Fruit fly (Drosophila melanogaster): ENCODE results near the gene CG12679.
A peak's percentile ranks its signal among the peaks of the same experiment; 100 is the strongest.

Gene CG12679

dm6 chrX:20394066-20394913 lies 18.0 kb upstream of the CG12679 start, which contains the start of gene HERC2 (continued):
- TF ChIP-seq NK7.1 (GFP tag; optimal IDR thresholded peaks at IDR 0.05), result no peak
- no peak for TF ChIP-seq Vsx1 (GFP tag; optimal IDR thresholded peaks at IDR 0.05)
- TF ChIP-seq CG2875 (GFP tag; optimal IDR thresholded peaks at IDR 0.05), result no peak
- TF ChIP-seq CG5953 (GFP tag; IDR thresholded peaks at IDR 0.05), result no peak
- no peak for TF ChIP-seq dimm (GFP tag; IDR thresholded peaks at IDR 0.05)
- TF ChIP-seq gro (GFP tag; optimal IDR thresholded peaks at IDR 0.05), result no peak
- TF ChIP-seq z (GFP tag; IDR thresholded peaks at IDR 0.05), result no peak
- no peak for TF ChIP-seq mirr (GFP tag; optimal IDR thresholded peaks at IDR 0.05)
- TF ChIP-seq HmgD (GFP tag; optimal IDR thresholded peaks at IDR 0.05), result peak; percentile 53
- no peak; the same call in 1 of the 2 replicates for TF ChIP-seq onecut (GFP tag; IDR thresholded peaks at IDR 0.05)
- peak; percentile 58 for TF ChIP-seq ind (GFP tag; optimal IDR thresholded peaks at IDR 0.05)
- no peak for TF ChIP-seq pita (GFP tag; optimal IDR thresholded peaks at IDR 0.05)
- no peak for TF ChIP-seq az2 (GFP tag; optimal IDR thresholded peaks at IDR 0.05)
- no peak for TF ChIP-seq eve (GFP tag; optimal IDR thresholded peaks at IDR 0.05)
- no peak for TF ChIP-seq CkIIα-i1 (GFP tag; IDR thresholded peaks at IDR 0.05)
- TF ChIP-seq ranshi (GFP tag; IDR thresholded peaks at IDR 0.05), result no peak; the same call in 1 of the 2 replicates
- TF ChIP-seq h (optimal IDR thresholded peaks at IDR 0.05), result no peak
- no peak for TF ChIP-seq gcm (GFP tag; optimal IDR thresholded peaks at IDR 0.05)
- peak; percentile 53 for TF ChIP-seq Xbp1 (GFP tag; optimal IDR thresholded peaks at IDR 0.05)
- TF ChIP-seq CG1832 (GFP tag; optimal IDR thresholded peaks at IDR 0.05), result no peak
- no peak for TF ChIP-seq odd (GFP tag; optimal IDR thresholded peaks at IDR 0.05)
- peak; percentile 22 for TF ChIP-seq en (GFP tag; optimal IDR thresholded peaks at IDR 0.05)
- TF ChIP-seq HHEX (GFP tag; optimal IDR thresholded peaks at IDR 0.05), result no peak
- TF ChIP-seq nerfin-1 (tag; optimal IDR thresholded peaks at IDR 0.05), result peak; percentile 7
- peak; percentile 94 for TF ChIP-seq bbx (GFP tag; IDR thresholded peaks at IDR 0.05; ENCODE audit: partially characterized antibody)
- TF ChIP-seq bab2 (GFP tag; optimal IDR thresholded peaks at IDR 0.05), result peak; percentile 60
- no peak for TF ChIP-seq rib (GFP tag; IDR thresholded peaks at IDR 0.05)
- TF ChIP-seq dmrt11E (tag; optimal IDR thresholded peaks at IDR 0.05), result peak; percentile 6
- TF ChIP-seq CG32532 (GFP tag; IDR thresholded peaks at IDR 0.05), result peak; percentile 75
- no peak for TF ChIP-seq CG12769 (tag; optimal IDR thresholded peaks at IDR 0.05)
- TF ChIP-seq Rx (GFP tag; IDR thresholded peaks at IDR 0.05), result no peak
- TF ChIP-seq ab (GFP tag; optimal IDR thresholded peaks at IDR 0.05), result no peak
- peak; percentile 81 for TF ChIP-seq Rfx (GFP tag; IDR thresholded peaks at IDR 0.05)
- no peak for TF ChIP-seq jing (GFP tag; optimal IDR thresholded peaks at IDR 0.05)
- TF ChIP-seq CG17359 (tag; optimal IDR thresholded peaks at IDR 0.05), result no peak
- no peak for TF ChIP-seq CG10979 (tag; optimal IDR thresholded peaks at IDR 0.05)
- peak; percentile 89 for TF ChIP-seq CG14860 (GFP tag; IDR thresholded peaks at IDR 0.05; ENCODE audit: partially characterized antibody)
- TF ChIP-seq tx (GFP tag; optimal IDR thresholded peaks at IDR 0.05), result peak; percentile 15
- TF ChIP-seq mam (GFP tag; optimal IDR thresholded peaks at IDR 0.05), result peak; percentile 73
- TF ChIP-seq hth (optimal IDR thresholded peaks at IDR 0.05), result no peak
- TF ChIP-seq Aef1 (GFP tag; IDR thresholded peaks at IDR 0.05), result 0 out of 3 replicates have a peak, but pooled peaks have one; percentile 39
- TF ChIP-seq Doc2 (GFP tag; IDR thresholded peaks at IDR 0.05), result no peak
- TF ChIP-seq Opbp (GFP tag; IDR thresholded peaks at IDR 0.05; ENCODE audit: partially characterized antibody), result peak; percentile 94
- TF ChIP-seq CG2712 (tag; optimal IDR thresholded peaks at IDR 0.05), result peak; percentile 35
- TF ChIP-seq CG7357 (GFP tag; IDR thresholded peaks at IDR 0.05), result peak; percentile 69
- TF ChIP-seq sr (GFP tag; IDR thresholded peaks at IDR 0.05), result no peak
- TF ChIP-seq ems (GFP tag; optimal IDR thresholded peaks at IDR 0.05), result no peak
- TF ChIP-seq jigr1 (GFP tag; IDR thresholded peaks at IDR 0.05), result no peak
- no peak; the same call in 1 of the 2 replicates for TF ChIP-seq esg (GFP tag; conservative IDR thresholded peaks at IDR 0.05)
- TF ChIP-seq HmgZ (tag; optimal IDR thresholded peaks at IDR 0.05), result peak; percentile 35
- TF ChIP-seq CG4707 (GFP tag; optimal IDR thresholded peaks at IDR 0.05), result no peak
